Fruit fly (Drosophila melanogaster) whole organism: ENCODE measurements around the gene Atf3.

Experiments
- CG8478 ChIP-seq: fragments of >200 bp; optimal IDR thresholded peaks from 2 replicates; lab custom pipeline; 2018; ENCODE audit warnings: inconsistent platforms
- Dll ChIP-seq: fragments of >200 bp; optimal IDR thresholded peaks from 2 replicates; lab custom pipeline; 2017
- EcR ChIP-seq, 2 experiments: fragments of >200 bp; optimal IDR thresholded peaks; 2 replicates each; lab custom pipeline; 2017; ENCODE audit warnings: missing biosample characterization in 2 of 2, missing genetic modification characterization in 2 of 2, missing genetic modification reagents in 2 of 2
- pan ChIP-seq: fragments of >200 bp; optimal IDR thresholded peaks from 2 replicates; lab custom pipeline; 2017
- psq ChIP-seq: fragments of >200 bp; optimal IDR thresholded peaks from 2 replicates; lab custom pipeline; 2017
- usp ChIP-seq: fragments of >200 bp; optimal IDR thresholded peaks from 2 replicates; lab custom pipeline; 2017; ENCODE audit warnings: missing biosample characterization, missing genetic modification characterization, mixed read lengths

DNA sequence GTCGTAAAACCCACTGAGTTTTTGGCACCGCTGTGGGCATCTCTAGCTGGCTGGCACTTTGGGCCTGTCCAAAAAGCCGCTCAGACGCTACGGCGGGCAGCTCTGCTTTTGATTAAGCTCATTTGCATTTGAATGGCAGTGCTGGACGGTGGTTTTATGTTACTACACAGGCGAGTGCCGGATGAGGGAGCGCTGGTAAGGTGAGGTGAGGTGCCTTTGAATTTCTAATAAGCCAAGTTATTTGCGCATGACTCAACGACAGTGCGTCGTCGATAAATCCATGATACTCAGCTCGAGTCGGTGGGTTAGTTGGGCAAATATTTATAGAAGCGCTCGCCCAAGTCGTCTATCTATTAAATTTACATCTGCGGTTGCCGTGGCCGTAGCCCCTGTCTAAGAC, 9.2 kb upstream of the Atf3 start:
- no peak for TF ChIP-seq Dll (lab: Kevin White, UChicago)
- no peak for TF ChIP-seq EcR (GFP tag; optimal IDR thresholded peaks at IDR 0.05; lab: Kevin White, UChicago)
- no peak for TF ChIP-seq usp (GFP tag; lab: Kevin White, UChicago)
- no peak for TF ChIP-seq psq (lab: Kevin White, UChicago)
- TF ChIP-seq CG8478, result no peak
- TF ChIP-seq pan (lab: Kevin White, UChicago), result no peak
